Fruit fly (Drosophila melanogaster) whole organism, embryonic: Measurements from ENCODE around the gene CG34283.

Source experiments
- Aef1 ChIP-seq: fragments of 200-800 bp; sonication (Bioruptor generic); IDR thresholded peaks from 3 replicates; pipeline ENCODE4 v1.3.6; 2022; ENCODE audit warnings: missing biosample characterization, missing genetic modification characterization
- Awh ChIP-seq: fragments of 200-800 bp; sonication (Bioruptor generic); IDR thresholded peaks from 2 replicates; pipeline ENCODE4, ENCODE4 v1.3.6; 2022; ENCODE audit warnings: missing biosample characterization, missing genetic modification characterization
- B-H2 ChIP-seq: fragments of 200-800 bp; sonication (Bioruptor generic); optimal IDR thresholded peaks from 2 replicates; lab custom pipeline; 2018; ENCODE audit warnings: missing biosample characterization, mild to moderate bottlenecking, missing genetic modification characterization
- CG10267 ChIP-seq: fragments of 200-800 bp; sonication (Bioruptor generic); optimal IDR thresholded peaks from 2 replicates; lab custom pipeline; 2018; ENCODE audit warnings: missing biosample characterization, mild to moderate bottlenecking, missing genetic modification characterization, moderate library complexity
- CG10543 ChIP-seq: fragments of 200-800 bp; sonication (Bioruptor generic); optimal IDR thresholded peaks from 3 replicates; lab custom pipeline; 2017; ENCODE audit warnings: missing biosample characterization, mild to moderate bottlenecking, missing genetic modification characterization, moderate library complexity
- CG15011 ChIP-seq: fragments of 200-800 bp; sonication (Bioruptor generic); optimal IDR thresholded peaks from 3 replicates; lab custom pipeline; 2018; ENCODE audit warnings: missing biosample characterization, mild to moderate bottlenecking, missing genetic modification characterization
- CG16813 ChIP-seq: fragments of 200-800 bp; sonication (Bioruptor generic); IDR thresholded peaks from 3 replicates; pipeline ENCODE4 v1.3.6; 2022; ENCODE audit warnings: missing biosample characterization, missing genetic modification characterization; ENCODE audit not compliant: partially characterized antibody
- CG1792 ChIP-seq: fragments of 200-800 bp; sonication (Bioruptor generic); optimal IDR thresholded peaks from 2 replicates; lab custom pipeline; 2016; ENCODE audit warnings: missing biosample characterization, missing genetic modification characterization
- CG18011 ChIP-seq: fragments of 200-800 bp; sonication (Bioruptor generic); optimal IDR thresholded peaks from 2 replicates; lab custom pipeline; 2017; ENCODE audit warnings: missing biosample characterization, missing genetic modification characterization, mild to moderate bottlenecking, moderate library complexity, missing genotype
- CG2875 ChIP-seq: fragments of 200-800 bp; sonication (Bioruptor generic); optimal IDR thresholded peaks from 2 replicates; lab custom pipeline; 2017; ENCODE audit warnings: missing biosample characterization, mild to moderate bottlenecking, missing genetic modification characterization, missing genetic modification reagents
- CG30431 ChIP-seq: fragments of 200-800 bp; sonication (Bioruptor generic); optimal IDR thresholded peaks from 2 replicates; lab custom pipeline; 2017; ENCODE audit warnings: missing biosample characterization, missing genetic modification characterization
- CG3065 ChIP-seq: fragments of 200-800 bp; sonication (Bioruptor generic); optimal IDR thresholded peaks from 2 replicates; lab custom pipeline; 2016; ENCODE audit warnings: missing biosample characterization, missing genetic modification characterization
- CG4820 ChIP-seq: fragments of 200-800 bp; sonication (Bioruptor generic); optimal IDR thresholded peaks from 3 replicates; lab custom pipeline; 2016; ENCODE audit warnings: missing biosample characterization, missing genetic modification characterization
- CG6683 ChIP-seq: fragments of 200-800 bp; sonication (Bioruptor generic); optimal IDR thresholded peaks from 2 replicates; lab custom pipeline; 2017; ENCODE audit warnings: missing biosample characterization, mild to moderate bottlenecking, missing genetic modification characterization, missing genetic modification reagents
- CG7556 ChIP-seq: fragments of 200-800 bp; sonication (Bioruptor generic); optimal IDR thresholded peaks from 2 replicates; lab custom pipeline; 2017; ENCODE audit warnings: missing biosample characterization, mild to moderate bottlenecking, missing genetic modification characterization
- CG7928 ChIP-seq: fragments of 200-800 bp; sonication (Bioruptor generic); optimal IDR thresholded peaks from 2 replicates; lab custom pipeline; 2017; ENCODE audit warnings: missing biosample characterization, mild to moderate bottlenecking, missing genetic modification characterization
- CG8924 ChIP-seq: fragments of 200-800 bp; optimal IDR thresholded peaks from 3 replicates; lab custom pipeline; 2019; ENCODE audit warnings: missing biosample characterization, mild to moderate bottlenecking, missing genetic modification characterization, moderate library complexity
- CG9817 ChIP-seq: fragments of 200-800 bp; sonication (Bioruptor generic); optimal IDR thresholded peaks from 2 replicates; lab custom pipeline; 2018; ENCODE audit warnings: missing biosample characterization, mild to moderate bottlenecking, missing genetic modification characterization, moderate library complexity
- D ChIP-seq, 2 experiments: fragments of 200-800 bp in 1 of 2; fragments of >200 bp in 1 of 2; sonication (Bioruptor generic) in 1 of 2; optimal IDR thresholded peaks; 2 replicates in 1 of 2; 3 replicates in 1 of 2; lab custom pipeline; 2017; ENCODE audit warnings: mild to moderate bottlenecking in 1 of 2, missing biosample characterization in 1 of 2, missing genetic modification characterization in 1 of 2, missing genetic modification reagents in 1 of 2
- D19B ChIP-seq: fragments of 200-800 bp; sonication (Bioruptor generic); optimal IDR thresholded peaks from 2 replicates; lab custom pipeline; 2017; ENCODE audit warnings: missing biosample characterization, mild to moderate bottlenecking, missing genetic modification characterization
- Dad ChIP-seq: fragments of 200-800 bp; sonication (Bioruptor generic); optimal IDR thresholded peaks from 3 replicates; lab custom pipeline; 2016; ENCODE audit warnings: missing biosample characterization, missing genetic modification characterization
- Dip3 ChIP-seq: fragments of 200-800 bp; sonication (Bioruptor generic); optimal IDR thresholded peaks from 3 replicates; lab custom pipeline; 2016; ENCODE audit warnings: missing biosample characterization, missing genetic modification characterization
- Doc3 ChIP-seq: fragments of 200-800 bp; sonication (Bioruptor generic); IDR thresholded peaks from 3 replicates; pipeline ENCODE4 v1.3.6; 2022; ENCODE audit warnings: missing biosample characterization, missing genetic modification characterization; ENCODE audit not compliant: partially characterized antibody
- HLH4C ChIP-seq: fragments of 200-800 bp; sonication (Bioruptor generic); IDR thresholded peaks from 3 replicates; pipeline ENCODE4 v1.3.6; 2022; ENCODE audit warnings: missing biosample characterization, missing genetic modification characterization; ENCODE audit not compliant: partially characterized antibody
- Nf-YC ChIP-seq: fragments of 200-800 bp; optimal IDR thresholded peaks from 3 replicates; lab custom pipeline; 2019; ENCODE audit warnings: missing biosample characterization, mild to moderate bottlenecking, missing genetic modification characterization, moderate library complexity
- Oli ChIP-seq: fragments of 200-800 bp; sonication (Bioruptor generic); optimal IDR thresholded peaks from 2 replicates; lab custom pipeline; 2018; ENCODE audit warnings: missing biosample characterization, mild to moderate bottlenecking, missing genetic modification characterization, moderate library complexity
- Rfx ChIP-seq: fragments of 200-800 bp; sonication (Bioruptor generic); IDR thresholded peaks from 2 replicates; pipeline ENCODE4 v1.3.6; 2022; ENCODE audit warnings: missing biosample characterization, missing genetic modification characterization
- Scr ChIP-seq: fragments of 200-800 bp; sonication (Bioruptor generic); IDR thresholded peaks from 2 replicates; pipeline ENCODE4 v1.3.6; 2022; ENCODE audit warnings: missing biosample characterization, missing genetic modification characterization; ENCODE audit not compliant: partially characterized antibody
- Six4 ChIP-seq: fragments of 200-800 bp; sonication (Bioruptor generic); optimal IDR thresholded peaks from 2 replicates; lab custom pipeline; 2016; ENCODE audit warnings: missing biosample characterization, missing genetic modification characterization
- Sox100B ChIP-seq: fragments of 200-800 bp; sonication (Bioruptor generic); optimal IDR thresholded peaks from 3 replicates; lab custom pipeline; 2018; ENCODE audit warnings: missing biosample characterization, mild to moderate bottlenecking, missing genetic modification characterization
- Sox102F ChIP-seq: fragments of 200-800 bp; sonication (Bioruptor generic); optimal IDR thresholded peaks from 2 replicates; lab custom pipeline; 2018; ENCODE audit warnings: missing biosample characterization, mild to moderate bottlenecking, missing genetic modification characterization, moderate library complexity
- Xrp1 ChIP-seq: fragments of 200-800 bp; sonication (Bioruptor generic); IDR thresholded peaks from 2 replicates; pipeline ENCODE4 v1.3.6; 2022; ENCODE audit warnings: missing biosample characterization, missing genetic modification characterization
- bsh ChIP-seq, 2 experiments: fragments of 200-800 bp; sonication (Bioruptor generic); optimal IDR thresholded peaks; 2 replicates each; lab custom pipeline; 2017 to 2018; ENCODE audit warnings: mild to moderate bottlenecking in 2 of 2, missing biosample characterization in 2 of 2, missing genetic modification characterization in 2 of 2, moderate library complexity in 1 of 2
- chinmo ChIP-seq: fragments of 200-800 bp; sonication (Bioruptor generic); IDR thresholded peaks from 4 replicates; pipeline ENCODE4 v1.3.6; 2022; ENCODE audit warnings: missing biosample characterization, missing genetic modification characterization; ENCODE audit not compliant: partially characterized antibody
- dati ChIP-seq: fragments of 200-800 bp; sonication (Bioruptor generic); IDR thresholded peaks from 2 replicates; pipeline ENCODE4 v1.3.6; 2022; ENCODE audit warnings: missing biosample characterization, missing genetic modification characterization
- en ChIP-seq: fragments of 200-800 bp; sonication (Bioruptor generic); optimal IDR thresholded peaks from 2 replicates; lab custom pipeline; 2016; ENCODE audit warnings: missing biosample characterization, missing genetic modification characterization
- her ChIP-seq: fragments of 200-800 bp; sonication (Bioruptor generic); optimal IDR thresholded peaks from 2 replicates; lab custom pipeline; 2016; ENCODE audit warnings: missing biosample characterization, missing genetic modification characterization
- jumu ChIP-seq: fragments of 200-800 bp; sonication (Bioruptor generic); optimal IDR thresholded peaks from 3 replicates; lab custom pipeline; 2016; ENCODE audit warnings: missing biosample characterization, missing genetic modification characterization
- kay ChIP-seq: fragments of 200-800 bp; sonication (Bioruptor generic); optimal IDR thresholded peaks from 2 replicates; lab custom pipeline; 2016; ENCODE audit warnings: missing biosample characterization, missing genetic modification characterization
- knrl ChIP-seq: fragments of 200-800 bp; sonication (Bioruptor generic); IDR thresholded peaks from 3 replicates; pipeline ENCODE4 v1.3.6; 2022; ENCODE audit warnings: missing biosample characterization, missing genetic modification characterization; ENCODE audit not compliant: partially characterized antibody
- lola ChIP-seq, 3 experiments: fragments of >200 bp in 2 of 3; fragments of 200-800 bp in 1 of 3; sonication (Bioruptor generic) in 1 of 3; optimal IDR thresholded peaks; 2 replicates each; lab custom pipeline; 2017 to 2019; ENCODE audit warnings: missing biosample characterization in 3 of 3, missing genetic modification characterization in 3 of 3, mild to moderate bottlenecking in 1 of 3, moderate library complexity in 1 of 3
- mam ChIP-seq: fragments of 200-800 bp; sonication (Bioruptor generic); optimal IDR thresholded peaks from 3 replicates; lab custom pipeline; 2016; ENCODE audit warnings: missing biosample characterization, missing genetic modification characterization
- nom ChIP-seq: fragments of 200-800 bp; sonication (Bioruptor generic); optimal IDR thresholded peaks from 2 replicates; lab custom pipeline; 2017; ENCODE audit warnings: missing biosample characterization, missing genetic modification characterization, mild to moderate bottlenecking, moderate library complexity, missing genetic modification reagents
- run ChIP-seq: fragments of 200-800 bp; sonication (Bioruptor generic); optimal IDR thresholded peaks from 3 replicates; lab custom pipeline; 2018; ENCODE audit warnings: missing biosample characterization, mild to moderate bottlenecking, missing genetic modification characterization
- shn ChIP-seq: fragments of 200-800 bp; sonication (Bioruptor generic); optimal IDR thresholded peaks from 3 replicates; lab custom pipeline; 2016; ENCODE audit warnings: missing biosample characterization, missing genetic modification characterization
- vfl ChIP-seq: fragments of 200-800 bp; sonication (Bioruptor generic); optimal IDR thresholded peaks from 2 replicates; lab custom pipeline; 2016; ENCODE audit warnings: missing biosample characterization, missing genetic modification characterization
- vnd ChIP-seq: fragments of 200-800 bp; sonication (Bioruptor generic); IDR thresholded peaks from 3 replicates; pipeline ENCODE4 v1.3.6; 2022; ENCODE audit warnings: missing biosample characterization, missing genetic modification characterization; ENCODE audit not compliant: partially characterized antibody

CG34283 gene

DNA sequence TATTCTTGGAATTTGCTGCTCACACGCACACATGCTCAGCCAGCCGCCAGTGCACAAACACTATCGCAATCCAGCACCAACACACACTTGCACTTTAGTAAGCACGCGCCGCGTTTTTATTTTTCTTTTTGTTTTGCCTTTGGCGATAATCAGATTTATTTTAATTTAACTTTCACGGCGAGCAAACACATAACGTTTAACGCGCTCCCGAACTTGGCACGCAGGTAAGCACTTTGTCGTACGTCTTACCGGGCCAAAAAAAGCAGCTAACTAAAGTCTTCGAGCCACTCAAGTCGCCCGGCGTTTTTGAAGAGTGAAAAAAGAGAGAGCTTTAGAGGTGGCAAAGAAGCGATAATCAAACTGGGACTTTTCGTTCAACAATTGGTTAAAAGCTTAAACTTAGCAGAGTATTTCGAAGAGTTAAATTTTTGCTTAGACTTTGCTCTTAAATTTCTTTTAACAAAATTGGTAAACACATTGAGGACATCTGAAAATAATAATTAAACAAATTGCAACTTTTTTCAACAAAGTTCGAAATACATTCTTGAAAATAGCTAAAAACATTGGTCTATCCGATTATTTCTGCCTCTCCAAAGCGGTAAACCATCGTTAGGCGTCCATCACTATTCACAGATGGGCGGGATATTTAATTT, 21.0 kb upstream of the CG34283 start, which contains the start of gene Mekk1 (continued):
- TF ChIP-seq knrl (peak; percentile 74), CG6683 (GFP tag; lab: Kevin White, UChicago) (no peak), mam (GFP tag; lab: Kevin White, UChicago) (peak; percentile 70), B-H2 (GFP tag; lab: Kevin White, UChicago) (peak; percentile 42), bsh (GFP tag; optimal IDR thresholded peaks at IDR 0.05; lab: Kevin White, UChicago) (peak in 1 of 2 experiments; percentile 51), chinmo (GFP tag; lab: Robert Waterston, UW) (peak; percentile 66; the same call in 1 of the 4 replicates), CG15011 (GFP tag; lab: Kevin White, UChicago) (no peak), D19B (peak; percentile 39), CG2875 (GFP tag; lab: Kevin White, UChicago) (no peak), jumu (peak; percentile 53), CG18011 (GFP tag; lab: Kevin White, UChicago) (peak; percentile 4), Rfx (peak; percentile 59; the same call in 1 of the 2 replicates), kay (GFP tag; lab: Kevin White, UChicago) (peak; percentile 22), D (optimal IDR thresholded peaks at IDR 0.05; lab: Kevin White, UChicago) (no peak), D (GFP tag; optimal IDR thresholded peaks at IDR 0.05; lab: Kevin White, UChicago) (no peak), dati (GFP tag; lab: Robert Waterston, UW) (no peak), CG7556 (GFP tag; lab: Kevin White, UChicago) (no peak), CG9817 (tag; lab: Kevin White, UChicago) (peak; percentile 60), CG16813 (GFP tag; lab: Robert Waterston, UW) (peak; percentile 61), Scr (peak; percentile 77), Nf-YC (peak; percentile 65), CG30431 (no peak), vnd (GFP tag; lab: Robert Waterston, UW) (peak; percentile 58; the same call in 1 of the 3 replicates), CG3065 (GFP tag; lab: Kevin White, UChicago) (no peak), vfl (GFP tag; lab: Kevin White, UChicago) (peak; percentile 30), Dip3 (GFP tag; lab: Kevin White, UChicago) (peak; percentile 27), lola (GFP tag; optimal IDR thresholded peaks at IDR 0.05; lab: Kevin White, UChicago) (peak in 1 of 3 experiments; percentile 30), Awh (GFP tag; lab: Robert Waterston, UW) (no peak), HLH4C (peak; percentile 45; the same call in 1 of the 3 replicates), en (GFP tag; lab: Kevin White, UChicago) (no peak), Aef1 (GFP tag; lab: Robert Waterston, UW) (peak; percentile 31; the same call in 1 of the 3 replicates), Dad (peak; percentile 26), CG7928 (GFP tag; lab: Kevin White, UChicago) (no peak), nom (GFP tag; lab: Kevin White, UChicago) (peak; percentile 62), Oli (tag; lab: Kevin White, UChicago) (peak; percentile 4), Sox100B (GFP tag; lab: Kevin White, UChicago) (peak; percentile 43), her (GFP tag; lab: Kevin White, UChicago) (peak; percentile 17), shn (GFP tag; lab: Kevin White, UChicago) (peak; percentile 53), CG10543 (GFP tag; lab: Kevin White, UChicago) (peak; percentile 71), Sox102F (GFP tag; lab: Kevin White, UChicago) (peak; percentile 47), Doc3 (peak; percentile 41; the same call in 2 of the 3 replicates), CG8924 (tag; lab: Kevin White, UChicago) (peak; percentile 2), Six4 (GFP tag; lab: Kevin White, UChicago) (no peak), run (tag; lab: Kevin White, UChicago) (no peak), CG10267 (peak; percentile 45), Xrp1 (GFP tag; lab: Robert Waterston, UW) (peak; percentile 24; the same call in 1 of the 2 replicates), CG4820 (GFP tag; lab: Kevin White, UChicago) (no peak), CG1792 (peak; percentile 35)
